Worm (Caenorhabditis elegans): ENCODE measurements around the gene K08E7.4.

DNA sequence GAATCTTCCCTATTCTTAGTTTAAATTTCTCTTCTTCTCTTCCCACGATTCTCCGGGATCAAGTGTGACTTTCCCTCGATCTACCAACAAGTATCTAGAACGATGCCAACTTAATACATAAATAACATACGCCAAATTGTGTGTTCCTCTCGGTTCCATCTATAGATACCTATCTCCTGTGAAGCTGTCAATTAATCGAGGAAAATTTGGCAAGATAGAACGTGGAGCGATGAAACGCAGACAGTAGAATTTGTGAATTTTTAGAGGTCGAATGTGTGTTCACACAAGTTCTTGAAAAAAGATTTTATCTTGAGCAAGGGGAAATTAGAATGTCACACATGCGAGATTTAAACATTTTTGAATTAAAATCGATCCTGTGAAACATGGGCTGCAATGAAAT lies 39.5 kb downstream of the K08E7.4 start:
- TF ChIP-seq ama-1 (optimal IDR thresholded peaks at IDR 0.05) (no peak), tra-4 (tag; optimal IDR thresholded peaks at IDR 0.05) (no peak), flt-1 (GFP tag; IDR thresholded peaks at IDR 0.05) (no peak), sea-1 (GFP tag; conservative IDR thresholded peaks at IDR 0.05) (no peak), ets-7 (tag; optimal IDR thresholded peaks at IDR 0.05) (no peak), tbx-11 (GFP tag; IDR thresholded peaks at IDR 0.05) (no peak), scrt-1 (GFP tag; IDR thresholded peaks at IDR 0.05) (no peak), ceh-36 (tag; optimal IDR thresholded peaks at IDR 0.05) (no peak)
